Fruit fly (Drosophila melanogaster) whole organism, embryonic: ENCODE data around the gene CG32040.

ENCODE experiments used
- Blimp-1 ChIP-seq: fragments of 200-800 bp; sonication (Bioruptor generic); optimal IDR thresholded peaks from 3 replicates; lab custom pipeline; 2018; ENCODE audit warnings: missing biosample characterization, missing genetic modification characterization, mild to moderate bottlenecking, moderate library complexity, missing genetic modification reagents
- CG10274 ChIP-seq: fragments of 200-800 bp; sonication (Bioruptor generic); optimal IDR thresholded peaks from 3 replicates; lab custom pipeline; 2017; ENCODE audit warnings: missing biosample characterization, mild to moderate bottlenecking, missing genetic modification characterization
- CG11093 ChIP-seq: fragments of 200-800 bp; sonication (Bioruptor generic); IDR thresholded peaks from 3 replicates; pipeline ENCODE4 v1.3.6; 2022; ENCODE audit warnings: missing biosample characterization, missing genetic modification characterization
- CG11247 ChIP-seq: fragments of 200-800 bp; sonication (Bioruptor generic); IDR thresholded peaks from 2 replicates; pipeline ENCODE4 v1.3.6; 2022; ENCODE audit warnings: missing biosample characterization, missing genetic modification characterization
- CG11398 ChIP-seq: fragments of 200-800 bp; sonication (Bioruptor generic); optimal IDR thresholded peaks from 2 replicates; lab custom pipeline; 2016; ENCODE audit warnings: missing biosample characterization, missing genetic modification characterization
- CG12104 ChIP-seq: fragments of 200-800 bp; sonication (Bioruptor generic); optimal IDR thresholded peaks from 3 replicates; lab custom pipeline; 2016; ENCODE audit warnings: missing biosample characterization, missing genetic modification characterization
- CG12155 ChIP-seq: fragments of 200-800 bp; sonication (Bioruptor generic); optimal IDR thresholded peaks from 3 replicates; lab custom pipeline; 2016; ENCODE audit warnings: missing biosample characterization, missing genetic modification characterization
- CG12236 ChIP-seq: fragments of 200-800 bp; sonication (Bioruptor generic); optimal IDR thresholded peaks from 2 replicates; lab custom pipeline; 2016; ENCODE audit warnings: missing biosample characterization, missing genetic modification characterization
- CG12659 ChIP-seq: fragments of 200-800 bp; sonication (Bioruptor generic); optimal IDR thresholded peaks from 3 replicates; lab custom pipeline; 2017; ENCODE audit warnings: mild to moderate bottlenecking, missing biosample characterization, missing genetic modification reagents, missing genetic modification characterization
- CG15011 ChIP-seq: fragments of 200-800 bp; sonication (Bioruptor generic); optimal IDR thresholded peaks from 3 replicates; lab custom pipeline; 2018; ENCODE audit warnings: missing biosample characterization, mild to moderate bottlenecking, missing genetic modification characterization
- CG1603 ChIP-seq: fragments of 200-800 bp; sonication (Bioruptor generic); optimal IDR thresholded peaks from 2 replicates; lab custom pipeline; 2019; ENCODE audit warnings: missing biosample characterization, mild to moderate bottlenecking, missing genetic modification characterization, moderate library complexity
- CG17361 ChIP-seq: fragments of 200-800 bp; sonication (Bioruptor generic); IDR thresholded peaks from 3 replicates; pipeline ENCODE4 v1.3.6; 2022; ENCODE audit warnings: missing biosample characterization, missing genetic modification characterization
- CG17385 ChIP-seq: fragments of 200-800 bp; sonication (Bioruptor generic); optimal IDR thresholded peaks from 3 replicates; lab custom pipeline; 2018; ENCODE audit warnings: missing biosample characterization, mild to moderate bottlenecking, missing genetic modification characterization
- CG17568 ChIP-seq: fragments of 200-800 bp; sonication (Bioruptor generic); optimal IDR thresholded peaks from 2 replicates; lab custom pipeline; 2018; ENCODE audit warnings: missing biosample characterization, mild to moderate bottlenecking, missing genetic modification characterization, moderate library complexity
- CG2889 ChIP-seq: fragments of 200-800 bp; sonication (Bioruptor generic); IDR thresholded peaks from 3 replicates; pipeline ENCODE4 v1.3.6; 2022; ENCODE audit warnings: missing biosample characterization, missing genetic modification characterization
- CG32772 ChIP-seq: fragments of 200-800 bp; sonication (Bioruptor generic); IDR thresholded peaks from 2 replicates; pipeline ENCODE4 v1.3.6; 2022; ENCODE audit warnings: missing biosample characterization, missing genetic modification characterization
- CG3281 ChIP-seq: fragments of 200-800 bp; sonication (Bioruptor generic); optimal IDR thresholded peaks from 3 replicates; lab custom pipeline; 2017; ENCODE audit warnings: missing biosample characterization, mild to moderate bottlenecking, missing genetic modification characterization
- CG4424 ChIP-seq: fragments of 200-800 bp; sonication (Bioruptor generic); optimal IDR thresholded peaks from 3 replicates; lab custom pipeline; 2016; ENCODE audit warnings: missing biosample characterization, missing genetic modification characterization
- CG4617 ChIP-seq: fragments of 200-800 bp; sonication (Bioruptor generic); optimal IDR thresholded peaks from 3 replicates; lab custom pipeline; 2016; ENCODE audit warnings: missing biosample characterization, missing genetic modification characterization, borderline replicate concordance
- CG5180 ChIP-seq: fragments of 200-800 bp; sonication (Bioruptor generic); optimal IDR thresholded peaks from 3 replicates; lab custom pipeline; 2017; ENCODE audit warnings: missing biosample characterization, missing genetic modification characterization, mild to moderate bottlenecking, moderate library complexity, missing genetic modification reagents
- CG7271 ChIP-seq: fragments of 200-800 bp; sonication (Bioruptor generic); optimal IDR thresholded peaks from 2 replicates; lab custom pipeline; 2018; ENCODE audit warnings: missing biosample characterization, mild to moderate bottlenecking, missing genetic modification characterization, moderate library complexity
- CG8388 ChIP-seq: fragments of 200-800 bp; sonication (Bioruptor generic); optimal IDR thresholded peaks from 2 replicates; lab custom pipeline; 2019; ENCODE audit warnings: missing biosample characterization, mild to moderate bottlenecking, missing genetic modification characterization, moderate library complexity
- Dad ChIP-seq: fragments of 200-800 bp; sonication (Bioruptor generic); optimal IDR thresholded peaks from 3 replicates; lab custom pipeline; 2016; ENCODE audit warnings: missing biosample characterization, missing genetic modification characterization
- Fer3 ChIP-seq: fragments of 200-800 bp; sonication (Bioruptor generic); optimal IDR thresholded peaks from 2 replicates; lab custom pipeline; 2018; ENCODE audit warnings: missing biosample characterization, mild to moderate bottlenecking, missing genetic modification characterization, moderate library complexity
- HHEX ChIP-seq: fragments of 200-800 bp; sonication (Bioruptor generic); optimal IDR thresholded peaks from 3 replicates; lab custom pipeline; 2017; ENCODE audit warnings: missing biosample characterization, mild to moderate bottlenecking, missing genetic modification characterization, missing genetic modification reagents
- Lim3 ChIP-seq: fragments of 200-800 bp; sonication (Bioruptor generic); IDR thresholded peaks from 2 replicates; pipeline ENCODE4 v1.3.6; 2022; ENCODE audit warnings: missing biosample characterization, missing genetic modification characterization
- Med ChIP-seq: fragments of 200-800 bp; sonication (Bioruptor generic); peaks from one replicate; lab custom pipeline; 2016; ENCODE audit warnings: missing biosample characterization, missing genetic modification characterization, mild to moderate bottlenecking, inconsistent platforms, moderate library complexity
- Ravus ChIP-seq: fragments of 200-800 bp; sonication (Bioruptor generic); IDR thresholded peaks from 2 replicates; pipeline ENCODE4 v1.3.6; 2022; ENCODE audit warnings: missing biosample characterization, missing genetic modification characterization
- Ssrp ChIP-seq: fragments of 200-800 bp; sonication (Bioruptor generic); optimal IDR thresholded peaks from 2 replicates; lab custom pipeline; 2018; ENCODE audit warnings: missing biosample characterization, mild to moderate bottlenecking, missing genetic modification characterization, moderate library complexity
- Xrp1 ChIP-seq: fragments of 200-800 bp; sonication (Bioruptor generic); IDR thresholded peaks from 2 replicates; pipeline ENCODE4 v1.3.6; 2022; ENCODE audit warnings: missing biosample characterization, missing genetic modification characterization
- ase ChIP-seq: fragments of 200-800 bp; sonication (Bioruptor generic); IDR thresholded peaks from 3 replicates; pipeline ENCODE4 v1.3.6; 2022; ENCODE audit warnings: missing biosample characterization, missing genetic modification characterization
- bcd ChIP-seq: fragments of 200-800 bp; sonication (Bioruptor generic); optimal IDR thresholded peaks from 2 replicates; lab custom pipeline; 2017; ENCODE audit warnings: missing biosample characterization, mild to moderate bottlenecking, missing genetic modification characterization
- bsh ChIP-seq, 2 experiments: fragments of 200-800 bp; sonication (Bioruptor generic); optimal IDR thresholded peaks; 2 replicates each; lab custom pipeline; 2017 to 2018; ENCODE audit warnings: mild to moderate bottlenecking in 2 of 2, missing biosample characterization in 2 of 2, missing genetic modification characterization in 2 of 2, moderate library complexity in 1 of 2
- crp ChIP-seq, 2 experiments: fragments of 200-800 bp; sonication (Bioruptor generic); optimal IDR thresholded peaks; 2 replicates in 1 of 2; 3 replicates in 1 of 2; lab custom pipeline; 2017; ENCODE audit warnings: missing biosample characterization in 2 of 2, missing genetic modification characterization in 2 of 2, mild to moderate bottlenecking in 1 of 2, moderate library complexity in 1 of 2
- dati ChIP-seq: fragments of 200-800 bp; sonication (Bioruptor generic); IDR thresholded peaks from 2 replicates; pipeline ENCODE4 v1.3.6; 2022; ENCODE audit warnings: missing biosample characterization, missing genetic modification characterization
- ems ChIP-seq: fragments of 200-800 bp; sonication (Bioruptor generic); optimal IDR thresholded peaks from 3 replicates; lab custom pipeline; 2016; ENCODE audit warnings: missing biosample characterization, missing genetic modification characterization
- ind ChIP-seq: fragments of 200-800 bp; sonication (Bioruptor generic); optimal IDR thresholded peaks from 3 replicates; lab custom pipeline; 2016; ENCODE audit warnings: missing biosample characterization, missing genetic modification characterization
- lmd ChIP-seq: fragments of 200-800 bp; sonication (Bioruptor generic); IDR thresholded peaks from 2 replicates; pipeline ENCODE4 v1.3.6; 2022; ENCODE audit warnings: missing biosample characterization, missing genetic modification characterization
- pan ChIP-seq, 4 experiments: fragments of >200 bp in 3 of 4; fragments of 200-800 bp in 1 of 4; sonication (Bioruptor generic) in 1 of 4; optimal IDR thresholded peaks in 3 of 4; IDR thresholded peaks in 1 of 4; 2 replicates each; pipeline versions ENCODE4 v1.3.6 to Lab custom; 2017 to 2022; ENCODE audit warnings: missing biosample characterization in 2 of 4, missing genetic modification characterization in 2 of 4, mixed read lengths in 1 of 4
- repo ChIP-seq: fragments of 200-800 bp; sonication (Bioruptor generic); optimal IDR thresholded peaks from 2 replicates; lab custom pipeline; 2016; ENCODE audit warnings: missing biosample characterization, missing genetic modification characterization
- row ChIP-seq: fragments of 200-800 bp; sonication (Bioruptor generic); IDR thresholded peaks from 3 replicates; pipeline ENCODE4 v1.3.6; 2022; ENCODE audit warnings: missing biosample characterization, missing genetic modification characterization
- sob ChIP-seq: fragments of 200-800 bp; sonication (Bioruptor generic); IDR thresholded peaks from 2 replicates; pipeline ENCODE4 v1.3.6; 2022; ENCODE audit warnings: missing biosample characterization, missing genetic modification characterization
- ttk ChIP-seq: fragments of 200-800 bp; sonication (Bioruptor generic); IDR thresholded peaks from 2 replicates; pipeline ENCODE4 v2.1.2; 2022; ENCODE audit warnings: missing biosample characterization, missing genetic modification characterization
- wek ChIP-seq: fragments of 200-800 bp; sonication (Bioruptor generic); optimal IDR thresholded peaks from 3 replicates; lab custom pipeline; 2018; ENCODE audit warnings: missing biosample characterization, mild to moderate bottlenecking, missing genetic modification characterization, moderate library complexity
- z ChIP-seq: fragments of 200-800 bp; sonication (Bioruptor generic); IDR thresholded peaks from 3 replicates; pipeline ENCODE4 v1.3.6; 2022; ENCODE audit warnings: missing biosample characterization, missing genetic modification characterization
- zen2 ChIP-seq: fragments of 200-800 bp; sonication (Bioruptor generic); IDR thresholded peaks from 3 replicates; pipeline ENCODE4 v1.3.6; 2022; ENCODE audit warnings: missing biosample characterization, missing genetic modification characterization; ENCODE audit not compliant: partially characterized antibody
- zfh1 ChIP-seq: fragments of 200-800 bp; sonication (Bioruptor generic); IDR thresholded peaks from 3 replicates; pipeline ENCODE4 v1.3.6; 2022; ENCODE audit warnings: missing biosample characterization, missing genetic modification characterization
- zfh2 ChIP-seq: fragments of 200-800 bp; sonication (Bioruptor generic); optimal IDR thresholded peaks from 2 replicates; lab custom pipeline; 2016; ENCODE audit warnings: missing biosample characterization, missing genetic modification characterization

CG32040 gene

DNA sequence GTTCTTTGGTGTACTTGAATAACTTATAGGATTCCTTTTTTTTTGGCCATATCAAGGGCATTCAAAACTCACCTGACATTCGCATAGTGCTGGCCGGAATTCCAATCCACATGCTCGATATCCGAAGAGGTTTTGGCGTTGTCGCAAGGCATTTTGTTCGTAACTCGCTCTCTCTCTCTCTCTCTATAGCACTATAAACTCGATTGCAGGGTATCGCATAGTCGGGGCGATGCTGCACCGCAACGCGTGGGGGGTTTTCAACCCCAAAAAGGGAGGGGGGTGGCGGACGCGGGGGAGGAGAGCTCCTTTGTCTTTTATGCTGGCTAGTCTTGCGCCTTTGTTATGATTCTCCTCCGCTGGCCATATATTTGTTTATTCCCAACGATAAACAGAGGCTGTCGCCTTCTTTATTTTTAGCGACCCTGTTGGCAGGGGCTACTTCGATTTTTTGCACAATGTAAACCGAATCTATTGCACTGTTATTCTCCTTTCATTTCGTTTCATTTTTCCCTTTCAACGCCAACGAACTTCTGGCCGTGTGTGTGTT lies 44.7 kb downstream of the CG32040 start (continued):
- TF ChIP-seq CG2889 (GFP tag; lab: Robert Waterston, UW) = no peak
- TF ChIP-seq HHEX (GFP tag; lab: Kevin White, UChicago) = peak; percentile 16
- no peak for TF ChIP-seq Xrp1 (GFP tag; lab: Robert Waterston, UW)
- TF ChIP-seq CG1603 (tag; lab: Kevin White, UChicago) = peak; percentile 35
- no peak for TF ChIP-seq zen2
- TF ChIP-seq Blimp-1 = no peak
- peak; percentile 59 for TF ChIP-seq row (GFP tag; lab: Robert Waterston, UW)
- TF ChIP-seq CG11093 (GFP tag; lab: Robert Waterston, UW) = no peak
- TF ChIP-seq CG17568 (GFP tag; lab: Kevin White, UChicago) = no peak
- no peak for TF ChIP-seq wek (GFP tag; lab: Kevin White, UChicago)
- TF ChIP-seq Fer3 (tag; lab: Kevin White, UChicago) = no peak
- TF ChIP-seq sob (GFP tag; lab: Robert Waterston, UW) = no peak
- peak; percentile 37; the same call in 1 of the 2 replicates for TF ChIP-seq lmd (GFP tag; lab: Robert Waterston, UW)
- peak; percentile 15 for TF ChIP-seq bcd (GFP tag; lab: Kevin White, UChicago)
- no peak for TF ChIP-seq Ravus
- no peak for TF ChIP-seq repo (GFP tag; lab: Kevin White, UChicago)
- TF ChIP-seq CG4617 = no peak
- TF ChIP-seq CG10274 (GFP tag; lab: Kevin White, UChicago) = peak; percentile 35
- TF ChIP-seq CG5180 (GFP tag; lab: Kevin White, UChicago) = peak; percentile 18
- no peak for TF ChIP-seq ase (GFP tag; lab: Robert Waterston, UW)
- TF ChIP-seq CG4424 = peak; percentile 25
- 0 out of 2 replicates have a peak, but pooled peaks have one; percentile 22 for TF ChIP-seq ttk
- TF ChIP-seq CG32772 (GFP tag; lab: Robert Waterston, UW) = no peak
- TF ChIP-seq CG11247 = 0 out of 2 replicates have a peak, but pooled peaks have one; percentile 11
- TF ChIP-seq, all 482 proteins: peak for 46

DNA sequence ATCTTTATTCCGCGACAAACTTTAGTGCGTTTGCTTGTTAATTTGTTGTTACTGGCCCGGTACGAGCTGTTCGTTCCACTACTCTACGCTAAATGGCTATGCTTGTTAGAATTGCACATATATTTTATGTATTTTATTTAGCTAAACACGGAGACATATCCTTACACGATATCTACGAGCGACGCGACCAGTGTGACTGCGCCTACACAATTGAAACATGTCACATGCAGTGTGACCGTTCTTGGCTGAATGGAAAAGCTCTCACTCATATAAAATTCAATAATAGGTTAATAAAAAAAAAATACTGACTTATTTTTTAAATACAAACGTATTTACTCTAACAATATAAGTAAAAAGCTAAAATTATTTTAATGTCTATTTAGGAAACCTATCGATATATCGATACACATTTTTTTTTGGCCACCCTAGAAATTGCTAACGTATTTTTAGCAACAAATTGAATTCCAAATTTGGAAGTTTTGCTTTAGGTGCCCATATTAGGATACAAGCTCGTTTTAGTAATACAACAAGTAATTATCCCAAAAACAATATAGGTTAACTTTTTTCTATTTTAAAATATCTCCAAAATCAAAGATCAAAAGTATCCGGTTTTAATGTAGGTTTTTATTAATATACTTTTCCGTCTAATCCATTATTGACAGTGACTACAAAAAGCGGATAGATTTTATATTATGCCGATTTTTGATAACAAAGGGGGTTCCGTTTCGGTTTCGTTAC lies 45.3 kb downstream of the CG32040 start, which contains the start of gene CG4080:
Gene CG4080, minus strand, starts transcription at position 215 of the 738 bp plus-strand sequence.
- no peak for TF ChIP-seq CG11398
- peak in 1 of 2 experiments; percentile 4 for TF ChIP-seq crp (GFP tag; optimal IDR thresholded peaks at IDR 0.05; lab: Kevin White, UChicago)
- peak; percentile 35 for TF ChIP-seq ems (GFP tag; lab: Kevin White, UChicago)
- TF ChIP-seq pan (optimal IDR thresholded peaks at IDR 0.05; lab: Kevin White, UChicago) = no peak
- peak in 1 of 2 experiments; percentile 7 for TF ChIP-seq pan (GFP tag; optimal IDR thresholded peaks at IDR 0.05 in 1 of 2, IDR thresholded peaks at IDR 0.05 in 1 of 2)
- no peak for TF ChIP-seq CG12236
- no peak for TF ChIP-seq CG15011 (GFP tag; lab: Kevin White, UChicago)
- TF ChIP-seq Dad (GFP tag; lab: Kevin White, UChicago) = no peak
- TF ChIP-seq CG12659 (GFP tag; lab: Kevin White, UChicago) = peak; percentile 78
- TF ChIP-seq CG7271 (tag; lab: Kevin White, UChicago) = no peak
- TF ChIP-seq ind = no peak
- TF ChIP-seq zfh2 (GFP tag; lab: Kevin White, UChicago) = no peak
- TF ChIP-seq dati (GFP tag; lab: Robert Waterston, UW) = no peak
- no peak for TF ChIP-seq Ssrp
- peak; percentile 81 for TF ChIP-seq Med (GFP tag; lab: Kevin White, UChicago)
- no peak for TF ChIP-seq zfh1
- TF ChIP-seq z (GFP tag; lab: Robert Waterston, UW) = no peak
- no peak for TF ChIP-seq CG11247
- TF ChIP-seq CG12155 = peak; percentile 49
- no peak for TF ChIP-seq Lim3 (GFP tag; lab: Robert Waterston, UW)
- peak in 1 of 2 experiments; percentile 22 for TF ChIP-seq bsh (GFP tag; optimal IDR thresholded peaks at IDR 0.05; lab: Kevin White, UChicago)
- peak; percentile 4 for TF ChIP-seq CG12104 (GFP tag; lab: Kevin White, UChicago)
- peak; percentile 8 for TF ChIP-seq CG17385 (GFP tag; lab: Kevin White, UChicago)
- TF ChIP-seq CG8388 (GFP tag; lab: Kevin White, UChicago) = no peak
- peak; percentile 39; the same call in 1 of the 3 replicates for TF ChIP-seq CG17361
- TF ChIP-seq CG3281 (GFP tag; lab: Kevin White, UChicago) = no peak
